Worm (Caenorhabditis elegans): ENCODE measurements around the gene C50C3.19.

The C50C3.19 gene

ce11 chrIII:8145971-8146370 lies 44.6 kb upstream of the C50C3.19 start:
- TF ChIP-seq nhr-21 (tag; optimal IDR thresholded peaks at IDR 0.05) (no peak), ztf-4 (tag; optimal IDR thresholded peaks at IDR 0.05) (no peak), unc-55 (GFP tag; optimal IDR thresholded peaks at IDR 0.05) (peak; percentile 46), crh-2 (tag; optimal IDR thresholded peaks at IDR 0.05) (no peak)

ce11 chrIII:8148751-8149150 lies 41.9 kb upstream of the C50C3.19 start, which contains the start of gene D2007.2:
D2007.2 (plus strand) TSS chrIII:8148963.
- TF ChIP-seq alr-1 (tag; optimal IDR thresholded peaks at IDR 0.05) (no peak), lin-11 (tag; optimal IDR thresholded peaks at IDR 0.05) (no peak), ztf-11 (tag; optimal IDR thresholded peaks at IDR 0.05) (no peak)

ce11 chrIII:8154423-8154822 lies 36.2 kb upstream of the C50C3.19 start:
- TF ChIP-seq nhr-25 (tag; optimal IDR thresholded peaks at IDR 0.05): no peak
- no peak for TF ChIP-seq ceh-82 (tag; optimal IDR thresholded peaks at IDR 0.05)
- TF ChIP-seq ztf-11 (tag; optimal IDR thresholded peaks at IDR 0.05): no peak
- no peak for TF ChIP-seq alr-1 (tag; optimal IDR thresholded peaks at IDR 0.05)
- peak; percentile 16 for TF ChIP-seq fos-1 (tag; optimal IDR thresholded peaks at IDR 0.05)

- TF ChIP-seq nhr-23 (tag; optimal IDR thresholded peaks at IDR 0.05) (no peak), lsy-2 (tag; optimal IDR thresholded peaks at IDR 0.05) (peak in 1 of 2 experiments; percentile 1), C34F6.9 (tag; optimal IDR thresholded peaks at IDR 0.05) (peak; percentile 32), ceh-16 (tag; optimal IDR thresholded peaks at IDR 0.05) (no peak)
Measured at ce11 chrIII:8155166-8155565, 35.4 kb upstream of the C50C3.19 start, which contains the start of gene D2007.1. D2007.1 (plus strand) TSS chrIII:8155466.

ce11 chrIII:8158140-8158786 lies 32.3 kb upstream of the C50C3.19 start, which contains the start of gene atg-13:
atg-13 (minus strand) TSS chrIII:8158190.
- no peak for TF ChIP-seq nhr-6 (tag; optimal IDR thresholded peaks at IDR 0.05)
- no peak for TF ChIP-seq unc-39 (tag; optimal IDR thresholded peaks at IDR 0.05)
- TF ChIP-seq gmeb-1 (tag; optimal IDR thresholded peaks at IDR 0.05): peak; percentile 8
- peak; percentile 17 for TF ChIP-seq nhr-129 (tag; optimal IDR thresholded peaks at IDR 0.05)
- TF ChIP-seq mbf-1 (tag; optimal IDR thresholded peaks at IDR 0.05): no peak
- TF ChIP-seq fos-1 (tag; optimal IDR thresholded peaks at IDR 0.05): peak; percentile 1
- no peak for TF ChIP-seq dmd-4 (tag; optimal IDR thresholded peaks at IDR 0.05)
- TF ChIP-seq lsy-2 (tag; optimal IDR thresholded peaks at IDR 0.05): peak in 1 of 2 experiments; percentile 34
- TF ChIP-seq elt-3 (tag; optimal IDR thresholded peaks at IDR 0.05): no peak

ce11 chrIII:8161238-8161637 lies 29.4 kb upstream of the C50C3.19 start, which contains the start of gene inpp-5K:
inpp-5K (minus strand) TSS chrIII:8161338.
- TF ChIP-seq ztf-11 (tag; optimal IDR thresholded peaks at IDR 0.05) (no peak), nhr-6 (tag; optimal IDR thresholded peaks at IDR 0.05) (no peak), lin-39 (tag; optimal IDR thresholded peaks at IDR 0.05) (no peak), elt-3 (tag; optimal IDR thresholded peaks at IDR 0.05) (no peak), ztf-4 (tag; optimal IDR thresholded peaks at IDR 0.05) (no peak), skn-1 (tag; optimal IDR thresholded peaks at IDR 0.05) (no peak), C34F6.9 (tag; optimal IDR thresholded peaks at IDR 0.05) (no peak), dmd-4 (tag; optimal IDR thresholded peaks at IDR 0.05) (no peak), fos-1 (tag; optimal IDR thresholded peaks at IDR 0.05) (no peak), lin-13 (GFP tag; optimal IDR thresholded peaks at IDR 0.05) (no peak), snpc-4 (tag; optimal IDR thresholded peaks at IDR 0.05) (no peak), nhr-237 (tag; optimal IDR thresholded peaks at IDR 0.05) (no peak), mdl-1 (tag; optimal IDR thresholded peaks at IDR 0.05) (no peak), sem-4 (tag; optimal IDR thresholded peaks at IDR 0.05) (no peak), peb-1 (tag; optimal IDR thresholded peaks at IDR 0.05) (no peak)

- TF ChIP-seq unc-55 (GFP tag; optimal IDR thresholded peaks at IDR 0.05) (peak; percentile 9), nhr-21 (tag; optimal IDR thresholded peaks at IDR 0.05) (no peak)
Measured at ce11 chrIII:8163283-8163682, 27.3 kb upstream of the C50C3.19 start, which contains the start of gene bath-42. bath-42 (minus strand) TSS chrIII:8163383.
